Fruit fly (Drosophila melanogaster) S2 (cell line): ENCODE results near the gene sunz.

Source experiments
- CG8478 ChIP-seq: fragments of >200 bp; optimal IDR thresholded peaks from 2 replicates; lab custom pipeline; 2018
- CTCF ChIP-seq, 2 experiments: fragments of >200 bp; optimal IDR thresholded peaks; 2 replicates each; lab custom pipeline; 2018

DNA sequence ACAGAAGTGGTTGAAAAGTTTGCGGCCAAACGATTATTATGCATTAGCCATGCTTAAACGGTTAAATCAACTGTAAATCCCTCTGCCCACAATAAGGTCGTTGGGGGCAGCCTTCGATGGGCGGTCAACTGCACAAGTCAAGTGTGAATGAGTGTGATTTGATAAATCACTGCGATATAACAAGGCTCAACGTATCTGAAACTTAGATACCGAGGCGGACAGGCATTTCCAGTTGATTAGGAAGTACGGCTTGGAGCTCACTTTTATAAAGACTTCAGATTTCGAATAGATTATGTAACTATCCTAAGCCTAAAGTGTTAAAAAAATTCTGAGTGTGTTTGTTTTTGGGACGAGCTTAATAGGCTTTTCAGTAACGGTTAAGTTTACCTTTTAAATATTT, 49.5 kb upstream of the sunz start, which contains the start of gene CG2336:
- TF ChIP-seq CTCF (optimal IDR thresholded peaks at IDR 0.05; lab: Kevin White, UChicago) = no peak
- TF ChIP-seq CG8478 (lab: Kevin White, UChicago) = no peak
